Worm (Caenorhabditis elegans) whole organism, L4 larva: Measurements from ENCODE around the gene srw-89.

Source experiments
- Y75B8A.6 ChIP-seq: fragments of 200-800 bp; sonication (Bioruptor generic); IDR thresholded peaks from 2 replicates; pipeline ENCODE4 v1.3.6; 2022; ENCODE audit warnings: missing genetic modification reagents, missing genetic modification characterization, missing compliant biosample characterization
- ama-1 ChIP-seq: fragments of 150-350 bp; optimal IDR thresholded peaks from 2 replicates; lab custom pipeline; 2014; ENCODE audit warnings: inconsistent platforms, mixed read lengths
- dmd-6 ChIP-seq: fragments of 200-800 bp; sonication (Bioruptor generic); IDR thresholded peaks from 2 replicates; pipeline ENCODE4 v1.3.6; 2022; ENCODE audit warnings: missing genetic modification reagents, missing genetic modification characterization, missing compliant biosample characterization
- egl-43 ChIP-seq: fragments of 200-800 bp; sonication (Bioruptor generic); IDR thresholded peaks from 2 replicates; pipeline ENCODE4 v1.3.6; 2022; ENCODE audit warnings: missing genetic modification reagents, missing genetic modification characterization, missing compliant biosample characterization
- fos-1 ChIP-seq: fragments of 150-350 bp; optimal IDR thresholded peaks from 2 replicates; lab custom pipeline; 2014; ENCODE audit warnings: missing biosample characterization, missing genetic modification characterization
- mep-1 ChIP-seq: fragments of 150-350 bp; sonication (generic microtip); optimal IDR thresholded peaks from 3 replicates; lab custom pipeline; 2014; ENCODE audit warnings: missing biosample characterization, missing genetic modification characterization
- nhr-11 ChIP-seq: fragments of 150-350 bp; optimal IDR thresholded peaks from 2 replicates; lab custom pipeline; 2014; ENCODE audit warnings: missing biosample characterization, missing genetic modification characterization
- nhr-28 ChIP-seq: fragments of 150-350 bp; optimal IDR thresholded peaks from 2 replicates; lab custom pipeline; 2014; ENCODE audit warnings: missing biosample characterization, missing genetic modification characterization
- nhr-42 ChIP-seq: fragments of 200-800 bp; sonication (Bioruptor generic); IDR thresholded peaks from 2 replicates; pipeline ENCODE4 v1.3.6; 2022; ENCODE audit warnings: missing genetic modification characterization, missing compliant biosample characterization
- pha-4 ChIP-seq, 2 experiments: fragments of 150-350 bp in 1 of 2; fragments of 200-800 bp in 1 of 2; sonication (Bioruptor generic) in 1 of 2; IDR thresholded peaks in 1 of 2; optimal IDR thresholded peaks in 1 of 2; 2 replicates each; pipeline versions ENCODE4 v1.3.6 to Lab custom; 2014 to 2022; ENCODE audit warnings: missing genetic modification characterization in 2 of 2, missing genetic modification reagents in 2 of 2, missing biosample characterization in 1 of 2, missing compliant biosample characterization in 1 of 2
- sdz-12 ChIP-seq: fragments of 200-800 bp; sonication (Bioruptor generic); optimal IDR thresholded peaks from 2 replicates; lab custom pipeline; 2018; ENCODE audit warnings: mild to moderate bottlenecking, missing genetic modification characterization, missing compliant biosample characterization
- snpc-4 ChIP-seq: fragments of 150-350 bp; optimal IDR thresholded peaks from 2 replicates; lab custom pipeline; 2014; ENCODE audit warnings: missing biosample characterization, missing genetic modification characterization
- tag-97 ChIP-seq: fragments of 200-800 bp; sonication (Bioruptor generic); IDR thresholded peaks from 2 replicates; pipeline ENCODE4 v1.3.6; 2022; ENCODE audit warnings: missing genetic modification characterization, missing compliant biosample characterization
- zag-1 ChIP-seq: fragments of 150-350 bp; optimal IDR thresholded peaks from 2 replicates; lab custom pipeline; 2014; ENCODE audit warnings: missing biosample characterization, missing genetic modification characterization

DNA sequence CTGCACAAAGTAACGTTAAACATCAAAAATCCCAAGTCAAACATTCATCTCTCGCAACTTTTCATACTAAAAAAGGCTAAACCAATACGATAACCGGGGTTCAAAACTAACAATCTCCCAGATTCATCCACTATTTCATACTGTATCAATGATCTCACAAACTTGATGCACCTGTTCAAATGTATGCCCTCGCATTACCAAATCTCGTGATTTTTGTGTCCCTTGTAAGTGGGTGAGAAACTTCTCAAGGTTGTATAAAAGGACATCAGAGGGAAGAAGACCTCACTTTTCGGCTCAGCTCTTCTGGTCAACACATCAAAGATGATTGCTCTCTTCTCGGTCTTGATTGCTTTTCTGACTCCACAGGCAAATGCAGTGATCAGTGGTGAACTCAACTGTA is 26.8 kb downstream of the srw-89 start, which contains the start of gene phat-3:
- TF ChIP-seq tag-97 (GFP tag; lab: Robert Waterston, UW) (no peak), ama-1 (lab: Kevin White, UChicago) (no peak), snpc-4 (tag; lab: Kevin White, UChicago) (no peak), fos-1 (tag; lab: Kevin White, UChicago) (no peak), dmd-6 (no peak), pha-4 (GFP tag; IDR thresholded peaks at IDR 0.05; lab: Robert Waterston, UW) (no peak), pha-4 (tag; optimal IDR thresholded peaks at IDR 0.05; lab: Kevin White, UChicago) (no peak), mep-1 (tag; lab: Kevin White, UChicago) (no peak), egl-43 (GFP tag; lab: Robert Waterston, UW) (no peak), nhr-42 (GFP tag; lab: Robert Waterston, UW) (no peak), nhr-11 (tag; lab: Kevin White, UChicago) (no peak), zag-1 (no peak), Y75B8A.6 (GFP tag; lab: Robert Waterston, UW) (no peak), nhr-28 (no peak), sdz-12 (no peak)
